Fruit fly (Drosophila melanogaster): ENCODE measurements around the gene sima.

DNA sequence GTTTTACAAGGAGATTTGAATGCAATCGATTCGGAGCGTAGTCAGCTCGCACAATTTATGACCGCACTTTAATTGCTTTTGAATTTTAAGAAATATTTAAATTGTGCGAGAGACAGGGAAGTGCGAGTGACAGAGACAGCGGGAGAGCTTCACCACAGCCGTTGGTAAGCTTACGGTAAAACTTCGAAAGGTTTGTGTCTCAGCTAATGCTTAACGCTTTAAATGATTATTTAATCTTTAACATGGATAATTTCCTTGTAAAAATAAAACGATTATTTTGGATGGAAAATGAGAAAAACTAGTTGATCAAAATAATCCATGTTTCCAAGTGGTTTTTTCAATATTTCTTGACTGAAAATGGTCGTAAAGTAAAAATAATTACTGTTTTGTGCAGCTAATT, 92.5 kb downstream of the sima start:
- no peak for TF ChIP-seq CG34406 (GFP tag; optimal IDR thresholded peaks at IDR 0.05)
- no peak for TF ChIP-seq Sox15 (GFP tag; optimal IDR thresholded peaks at IDR 0.05)
- no peak for TF ChIP-seq vri (GFP tag; optimal IDR thresholded peaks at IDR 0.05)
- TF ChIP-seq topi (GFP tag; optimal IDR thresholded peaks at IDR 0.05) = no peak
